Worm (Caenorhabditis elegans): ENCODE data around the gene F43C11.3.

DNA sequence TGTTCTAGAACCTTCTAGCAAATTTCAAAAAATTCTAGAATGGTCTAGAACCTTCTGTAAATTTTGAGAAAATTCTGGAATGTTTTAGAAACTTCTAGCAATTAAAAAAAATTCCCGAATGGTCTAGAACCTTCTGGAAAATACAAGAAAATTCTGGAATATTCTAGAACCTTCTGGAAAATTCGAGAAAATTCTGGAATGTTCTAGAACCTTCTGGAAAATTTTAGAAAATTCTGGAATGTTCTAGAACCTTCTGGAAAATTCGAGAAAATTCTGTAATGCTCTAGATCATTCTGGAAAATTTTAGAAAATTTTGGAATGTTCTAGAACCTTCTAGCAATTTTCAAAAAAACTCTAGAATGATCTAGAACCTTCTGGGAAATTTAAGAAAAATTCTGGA, 22.6 kb upstream of the F43C11.3 start:
- no peak for TF ChIP-seq mep-1 (tag; optimal IDR thresholded peaks at IDR 0.05)
- TF ChIP-seq F26F4.8 (GFP tag; conservative IDR thresholded peaks at IDR 0.05), result no peak

All from whole organism, L4 larva.